Worm (Caenorhabditis elegans): Measurements from ENCODE around the gene ZK899.5.

Gene ZK899.5

ce11 chrX:9436843-9437312 is 23.9 kb downstream of the ZK899.5 start, which contains the start of gene tbb-4:
Gene tbb-4, minus strand, starts transcription at chrX:9436893.
- no peak for TF ChIP-seq unc-86 (tag; optimal IDR thresholded peaks at IDR 0.05)
- peak; percentile 80 for TF ChIP-seq fkh-8 (tag; optimal IDR thresholded peaks at IDR 0.05)
- no peak for TF ChIP-seq snu-23 (GFP tag; optimal IDR thresholded peaks at IDR 0.05)

- TF ChIP-seq elt-2 (tag; optimal IDR thresholded peaks at IDR 0.05) (peak; percentile 81), lsy-2 (tag; optimal IDR thresholded peaks at IDR 0.05) (peak; percentile 4 to 44), fkh-4 (tag; optimal IDR thresholded peaks at IDR 0.05; ENCODE audit: borderline replicate concordance) (no peak), fos-1 (tag; optimal IDR thresholded peaks at IDR 0.05) (no peak), fkh-8 (tag; optimal IDR thresholded peaks at IDR 0.05) (no peak), xbp-1 (tag; optimal IDR thresholded peaks at IDR 0.05) (peak; percentile 36), blmp-1 (tag; optimal IDR thresholded peaks at IDR 0.05) (peak; percentile 63), nhr-11 (tag; optimal IDR thresholded peaks at IDR 0.05) (no peak), nhr-85 (tag) (peak; percentile 85), dpl-1 (GFP tag; optimal IDR thresholded peaks at IDR 0.05) (peak in 1 of 3 experiments; percentile 20), ama-1 (optimal IDR thresholded peaks at IDR 0.05) (no peak), swsn-7 (tag; optimal IDR thresholded peaks at IDR 0.05) (peak; percentile 38), ces-1 (GFP tag; optimal IDR thresholded peaks at IDR 0.05) (no peak), lin-35 (GFP tag; optimal IDR thresholded peaks at IDR 0.05) (peak in 1 of 2 experiments; percentile 68), snu-23 (GFP tag; optimal IDR thresholded peaks at IDR 0.05) (peak; percentile 80), nhr-71 (tag; optimal IDR thresholded peaks at IDR 0.05) (peak; percentile 72), lin-39 (tag; optimal IDR thresholded peaks at IDR 0.05) (no peak), mdl-1 (tag; optimal IDR thresholded peaks at IDR 0.05) (peak in 1 of 2 experiments; percentile 59), irx-1 (tag; optimal IDR thresholded peaks at IDR 0.05) (no peak), pqm-1 (tag; optimal IDR thresholded peaks at IDR 0.05) (no peak), tbx-2 (tag; optimal IDR thresholded peaks at IDR 0.05) (peak; percentile 32), skn-1 (tag; optimal IDR thresholded peaks at IDR 0.05) (peak; percentile 25), mep-1 (tag; optimal IDR thresholded peaks at IDR 0.05) (peak; percentile 36), nhr-90 (tag; optimal IDR thresholded peaks at IDR 0.05; ENCODE audit: poor library complexity) (peak; percentile 51), ceh-82 (tag; optimal IDR thresholded peaks at IDR 0.05) (peak in 1 of 3 experiments; percentile 29), nhr-12 (tag; optimal IDR thresholded peaks at IDR 0.05) (no peak), nhr-77 (tag; optimal IDR thresholded peaks at IDR 0.05) (peak; percentile 56), egl-27 (tag; optimal IDR thresholded peaks at IDR 0.05) (no peak), nhr-20 (tag; optimal IDR thresholded peaks at IDR 0.05) (peak; percentile 95), ztf-4 (tag; optimal IDR thresholded peaks at IDR 0.05) (peak; percentile 44), nhr-47 (tag; optimal IDR thresholded peaks at IDR 0.05) (peak; percentile 20), elt-3 (tag; optimal IDR thresholded peaks at IDR 0.05) (peak in 5 of 6 experiments; percentile 4 to 54 (median 16)), pax-3 (tag; optimal IDR thresholded peaks at IDR 0.05) (no peak), lin-14 (GFP tag; optimal IDR thresholded peaks at IDR 0.05) (peak; percentile 83), rnt-1 (tag; optimal IDR thresholded peaks at IDR 0.05) (peak; percentile 57)
Observed at ce11 chrX:9431002-9431482, 29.7 kb downstream of the ZK899.5 start, which contains the start of gene B0272.3. Gene B0272.3, plus strand, starts transcription at chrX:9431432.

- TF ChIP-seq nhr-71 (tag; optimal IDR thresholded peaks at IDR 0.05), result peak; percentile 8
- TF ChIP-seq elt-2 (tag; optimal IDR thresholded peaks at IDR 0.05), result peak; percentile 89
- no peak for TF ChIP-seq nhr-12 (tag; optimal IDR thresholded peaks at IDR 0.05)
- peak; percentile 58 for TF ChIP-seq nhr-20 (tag; optimal IDR thresholded peaks at IDR 0.05)
- peak; percentile 7 for TF ChIP-seq lin-14 (GFP tag; optimal IDR thresholded peaks at IDR 0.05)
- no peak for TF ChIP-seq nhr-85 (tag)
- no peak for TF ChIP-seq ceh-82 (tag; optimal IDR thresholded peaks at IDR 0.05)
- TF ChIP-seq xbp-1 (tag; optimal IDR thresholded peaks at IDR 0.05), result no peak
- TF ChIP-seq dsc-1 (tag; optimal IDR thresholded peaks at IDR 0.05), result no peak
- TF ChIP-seq lin-35 (GFP tag; optimal IDR thresholded peaks at IDR 0.05), result peak in 1 of 2 experiments; percentile 29
Observed at ce11 chrX:9428059-9428458, 32.7 kb downstream of the ZK899.5 start, which contains the start of gene B0272.4. Gene B0272.4, plus strand, starts transcription at chrX:9428431.
